Worm (Caenorhabditis elegans): Measurements from ENCODE around the gene E02A10.4.
A peak's percentile ranks its signal among the peaks of the same experiment; 100 is the strongest.

Gene E02A10.4

ce11 chrV:12517148-12517547 is 50.6 kb downstream of the E02A10.4 start, which contains the start of gene cal-1:
TSS of gene cal-1 (minus strand) at chrV:12517248.
- TF ChIP-seq T07F8.4 (tag; optimal IDR thresholded peaks at IDR 0.05): no peak
- peak; percentile 10 for TF ChIP-seq unc-62 (GFP tag; optimal IDR thresholded peaks at IDR 0.05)
